Worm (Caenorhabditis elegans): ENCODE data around the gene T07H3.7.
A peak's percentile ranks its signal among the peaks of the same experiment; 100 is the strongest.

The T07H3.7 gene

ce11 chrII:1595137-1595536 is 5.4 kb upstream of the T07H3.7 start, which contains the start of gene clec-20:
clec-20 (minus strand) TSS chrII:1595237.
- TF ChIP-seq nhr-80 (tag; optimal IDR thresholded peaks at IDR 0.05) (no peak), snpc-1.1 (tag; optimal IDR thresholded peaks at IDR 0.05; ENCODE audit: insufficient read depth) (no peak), ztf-3 (GFP tag; optimal IDR thresholded peaks at IDR 0.05) (no peak)

ce11 chrII:1586305-1586704 is 3.4 kb downstream of the T07H3.7 start, which contains the start of gene T07H3.8:
T07H3.8 (plus strand) TSS chrII:1586605.
- TF ChIP-seq ZK185.1 (tag; optimal IDR thresholded peaks at IDR 0.05; ENCODE audit: poor library complexity, severe bottlenecking) (no peak), let-526 (GFP tag; IDR thresholded peaks at IDR 0.05) (no peak), aptf-2 (GFP tag; conservative IDR thresholded peaks at IDR 0.05) (no peak)

ce11 chrII:1584140-1584539 is 5.6 kb downstream of the T07H3.7 start, which contains the start of gene clec-21:
clec-21 (minus strand) TSS chrII:1584240.
- no peak for TF ChIP-seq fkh-3 (tag; optimal IDR thresholded peaks at IDR 0.05)
- TF ChIP-seq mxl-1 (tag; optimal IDR thresholded peaks at IDR 0.05) = no peak
- no peak for TF ChIP-seq D2030.7 (GFP tag; IDR thresholded peaks at IDR 0.05)

- TF ChIP-seq ztf-26 (tag; optimal IDR thresholded peaks at IDR 0.05) (no peak), nhr-80 (tag; optimal IDR thresholded peaks at IDR 0.05) (peak; percentile 22), tbp1 (GFP tag; optimal IDR thresholded peaks at IDR 0.05) (no peak)
Measured at ce11 chrII:1579886-1580285, 9.9 kb downstream of the T07H3.7 start, which contains the start of gene math-38. math-38 (minus strand) TSS chrII:1579986.

ce11 chrII:1576772-1577171 is 13.0 kb downstream of the T07H3.7 start:
- TF ChIP-seq lsy-27 (tag; optimal IDR thresholded peaks at IDR 0.05; ENCODE audit: borderline replicate concordance, insufficient read depth) (no peak), bed-1 (GFP tag; IDR thresholded peaks at IDR 0.05) (no peak), athp-1 (tag; optimal IDR thresholded peaks at IDR 0.05) (no peak), dox-1 (GFP tag; IDR thresholded peaks at IDR 0.05) (peak; percentile 38; the same call in 1 of the 2 replicates), nhr-80 (tag; optimal IDR thresholded peaks at IDR 0.05) (peak; percentile 72)

ce11 chrII:1576030-1576429 is 13.7 kb downstream of the T07H3.7 start, which contains the start of gene K05F6.10:
K05F6.10 (minus strand) TSS chrII:1576130.
- TF ChIP-seq snpc-1.1 (tag; optimal IDR thresholded peaks at IDR 0.05; ENCODE audit: insufficient read depth) (no peak), dpff-1 (tag; optimal IDR thresholded peaks at IDR 0.05) (no peak), ztf-3 (GFP tag; optimal IDR thresholded peaks at IDR 0.05) (no peak), snpc-3.4 (tag; optimal IDR thresholded peaks at IDR 0.05) (no peak), chd-7 (tag; optimal IDR thresholded peaks at IDR 0.05) (no peak), zim-3 (tag; optimal IDR thresholded peaks at IDR 0.05) (no peak), D2030.7 (GFP tag; IDR thresholded peaks at IDR 0.05) (no peak), egl-44 (GFP tag; IDR thresholded peaks at IDR 0.05) (no peak)

- no peak for TF ChIP-seq madf-3 (GFP tag; IDR thresholded peaks at IDR 0.05)
- no peak for TF ChIP-seq hlh-26 (GFP tag; conservative IDR thresholded peaks at IDR 0.05)
- TF ChIP-seq madf-6 (GFP tag; IDR thresholded peaks at IDR 0.05) = no peak
- TF ChIP-seq C06A6.2 (GFP tag; conservative IDR thresholded peaks at IDR 0.05) = no peak
- no peak for TF ChIP-seq sdz-38 (tag; optimal IDR thresholded peaks at IDR 0.05)
- TF ChIP-seq rcor-1 (GFP tag; IDR thresholded peaks at IDR 0.05) = no peak
- no peak for TF ChIP-seq hsf-1 (GFP tag; IDR thresholded peaks at IDR 0.05)
- TF ChIP-seq somi-1 (GFP tag; optimal IDR thresholded peaks at IDR 0.05) = no peak
- TF ChIP-seq cebp-1 (GFP tag; IDR thresholded peaks at IDR 0.05) = no peak
- TF ChIP-seq cebp-1 (tag; optimal IDR thresholded peaks at IDR 0.05) = no peak
- no peak for TF ChIP-seq aptf-3 (GFP tag; IDR thresholded peaks at IDR 0.05)
- TF ChIP-seq pha-4 (tag; optimal IDR thresholded peaks at IDR 0.05) = no peak
- TF ChIP-seq ztf-28 (GFP tag; IDR thresholded peaks at IDR 0.05) = no peak
- TF ChIP-seq Y95B8A.8 (GFP tag; IDR thresholded peaks at IDR 0.05) = no peak
- no peak for TF ChIP-seq madf-8 (GFP tag; conservative IDR thresholded peaks at IDR 0.05)
- no peak for TF ChIP-seq ztf-3 (GFP tag; optimal IDR thresholded peaks at IDR 0.05)
- no peak for TF ChIP-seq B0019.2 (GFP tag; conservative IDR thresholded peaks at IDR 0.05)
- no peak for TF ChIP-seq F10E7.11 (tag; optimal IDR thresholded peaks at IDR 0.05)
Measured at ce11 chrII:1571032-1571431, 18.7 kb downstream of the T07H3.7 start, which contains the start of gene fbxb-46. fbxb-46 (minus strand) TSS chrII:1571132.
